Fruit fly (Drosophila melanogaster) Kc167 (cell line): ENCODE data around the gene CG12398.

ENCODE experiments used
- Myc ChIP-seq: fragments of >200 bp; optimal IDR thresholded peaks from 2 replicates; lab custom pipeline; 2017; ENCODE audit warnings: missing external identifiers
- Sin3A ChIP-seq: fragments of >200 bp; optimal IDR thresholded peaks from 2 replicates; lab custom pipeline; 2018; ENCODE audit warnings: missing external identifiers
- h ChIP-seq: fragments of >200 bp; optimal IDR thresholded peaks from 3 replicates; lab custom pipeline; 2018; ENCODE audit warnings: missing external identifiers
- insv ChIP-seq: fragments of >200 bp; optimal IDR thresholded peaks from 3 replicates; lab custom pipeline; 2018; ENCODE audit warnings: missing external identifiers
- psq ChIP-seq: fragments of >200 bp; optimal IDR thresholded peaks from 2 replicates; lab custom pipeline; 2017; ENCODE audit warnings: missing external identifiers
- ttk ChIP-seq: sonication (Bioruptor generic); optimal IDR thresholded peaks from 2 replicates; lab custom pipeline; 2017; ENCODE audit warnings: missing external identifiers

CG12398 gene

dm6 chrX:14913706-14914303 lies at the start of gene CG12398:
TSS of gene CG12398 (minus strand) at chrX:14913812.
- TF ChIP-seq Myc (lab: Kevin White, UChicago) = no peak
- no peak for TF ChIP-seq ttk (lab: Kevin White, UChicago)
- TF ChIP-seq Sin3A (lab: Kevin White, UChicago) = no peak
- TF ChIP-seq psq = no peak
- no peak for TF ChIP-seq insv (lab: Kevin White, UChicago)
- TF ChIP-seq h (lab: Kevin White, UChicago) = no peak

- no peak for TF ChIP-seq psq
Observed at dm6 chrX:14960856-14961255, 47.2 kb upstream of the CG12398 start.

dm6 chrX:14955050-14955783 lies 41.6 kb upstream of the CG12398 start, which contains the start of the genes CG9030 and eag:
TSS of gene CG9030 (minus strand) at chrX:14955100.
TSS of gene eag (plus strand) at chrX:14955477.
- TF ChIP-seq psq (no peak), Myc (lab: Kevin White, UChicago) (no peak), h (lab: Kevin White, UChicago) (no peak), ttk (lab: Kevin White, UChicago) (no peak), insv (lab: Kevin White, UChicago) (no peak)

- TF ChIP-seq ttk (lab: Kevin White, UChicago) = no peak
- TF ChIP-seq h (lab: Kevin White, UChicago) = no peak
Observed at dm6 chrX:14953896-14954295, 40.3 kb upstream of the CG12398 start.

- no peak for TF ChIP-seq ttk (lab: Kevin White, UChicago)
- no peak for TF ChIP-seq insv (lab: Kevin White, UChicago)
- TF ChIP-seq Sin3A (lab: Kevin White, UChicago) = no peak
- no peak for TF ChIP-seq h (lab: Kevin White, UChicago)
- no peak for TF ChIP-seq Myc (lab: Kevin White, UChicago)
- no peak for TF ChIP-seq psq
Observed at dm6 chrX:14952845-14953720, 39.5 kb upstream of the CG12398 start, which contains the start of gene pdgy. TSS of gene pdgy (minus strand) at chrX:14953532.

- TF ChIP-seq ttk (lab: Kevin White, UChicago) (no peak), Myc (lab: Kevin White, UChicago) (no peak), psq (no peak), insv (lab: Kevin White, UChicago) (no peak), Sin3A (lab: Kevin White, UChicago) (no peak), h (lab: Kevin White, UChicago) (no peak)
Observed at dm6 chrX:14952097-14952844, 38.7 kb upstream of the CG12398 start.

- TF ChIP-seq Myc (lab: Kevin White, UChicago) (no peak), Sin3A (lab: Kevin White, UChicago) (no peak), h (lab: Kevin White, UChicago) (no peak), insv (lab: Kevin White, UChicago) (no peak), ttk (lab: Kevin White, UChicago) (no peak), psq (no peak)
Observed at dm6 chrX:14951346-14951862, 37.8 kb upstream of the CG12398 start.

dm6 chrX:14950273-14951272 lies 37.0 kb upstream of the CG12398 start:
- TF ChIP-seq h (lab: Kevin White, UChicago) (no peak), insv (lab: Kevin White, UChicago) (no peak), ttk (lab: Kevin White, UChicago) (no peak), Myc (lab: Kevin White, UChicago) (no peak), Sin3A (lab: Kevin White, UChicago) (no peak)

- TF ChIP-seq insv (lab: Kevin White, UChicago) (no peak), Myc (lab: Kevin White, UChicago) (no peak), ttk (lab: Kevin White, UChicago) (no peak), h (lab: Kevin White, UChicago) (no peak), Sin3A (lab: Kevin White, UChicago) (no peak)
Observed at dm6 chrX:14949227-14949626, 35.6 kb upstream of the CG12398 start.

dm6 chrX:14947399-14947798 lies 33.8 kb upstream of the CG12398 start:
- TF ChIP-seq insv (lab: Kevin White, UChicago) = no peak
- no peak for TF ChIP-seq psq
- no peak for TF ChIP-seq Sin3A (lab: Kevin White, UChicago)
- no peak for TF ChIP-seq Myc (lab: Kevin White, UChicago)
- no peak for TF ChIP-seq ttk (lab: Kevin White, UChicago)
- TF ChIP-seq h (lab: Kevin White, UChicago) = no peak
